Worm (Caenorhabditis elegans): ENCODE measurements around the gene akap-1.

akap-1 gene

ce11 chrIII:6355359-6355758 is 2.2 kb downstream of the akap-1 start:
- no peak for TF ChIP-seq ztf-29 (GFP tag; IDR thresholded peaks at IDR 0.05)
- no peak for TF ChIP-seq klf-2 (GFP tag; conservative IDR thresholded peaks at IDR 0.05)
- TF ChIP-seq T22C8.4 (GFP tag; IDR thresholded peaks at IDR 0.05), result no peak
- no peak for TF ChIP-seq tab-1 (GFP tag; IDR thresholded peaks at IDR 0.05)
- no peak for TF ChIP-seq med-1 (GFP tag; optimal IDR thresholded peaks at IDR 0.05; ENCODE audit: insufficient read depth)
- TF ChIP-seq flt-1 (GFP tag; IDR thresholded peaks at IDR 0.05), result no peak

ce11 chrIII:6356007-6356406 is 2.8 kb downstream of the akap-1 start:
- no peak for TF ChIP-seq med-1 (GFP tag; optimal IDR thresholded peaks at IDR 0.05; ENCODE audit: insufficient read depth)
- no peak for TF ChIP-seq ztf-23 (GFP tag; IDR thresholded peaks at IDR 0.05)
- TF ChIP-seq tab-1 (GFP tag; IDR thresholded peaks at IDR 0.05), result no peak
- TF ChIP-seq cog-1 (tag; optimal IDR thresholded peaks at IDR 0.05), result no peak
- TF ChIP-seq ref-1 (GFP tag; conservative IDR thresholded peaks at IDR 0.05), result no peak
- TF ChIP-seq flt-1 (GFP tag; IDR thresholded peaks at IDR 0.05), result no peak
- no peak for TF ChIP-seq klf-2 (GFP tag; conservative IDR thresholded peaks at IDR 0.05)
- TF ChIP-seq T22C8.4 (GFP tag; IDR thresholded peaks at IDR 0.05), result no peak
- no peak for TF ChIP-seq ztf-29 (GFP tag; IDR thresholded peaks at IDR 0.05)

ce11 chrIII:6356764-6357163 is 3.6 kb downstream of the akap-1 start:
- TF ChIP-seq ztf-23 (GFP tag; IDR thresholded peaks at IDR 0.05) (no peak), flt-1 (GFP tag; IDR thresholded peaks at IDR 0.05) (no peak), tab-1 (GFP tag; IDR thresholded peaks at IDR 0.05) (no peak), med-1 (GFP tag; optimal IDR thresholded peaks at IDR 0.05; ENCODE audit: insufficient read depth) (no peak)

DNA sequence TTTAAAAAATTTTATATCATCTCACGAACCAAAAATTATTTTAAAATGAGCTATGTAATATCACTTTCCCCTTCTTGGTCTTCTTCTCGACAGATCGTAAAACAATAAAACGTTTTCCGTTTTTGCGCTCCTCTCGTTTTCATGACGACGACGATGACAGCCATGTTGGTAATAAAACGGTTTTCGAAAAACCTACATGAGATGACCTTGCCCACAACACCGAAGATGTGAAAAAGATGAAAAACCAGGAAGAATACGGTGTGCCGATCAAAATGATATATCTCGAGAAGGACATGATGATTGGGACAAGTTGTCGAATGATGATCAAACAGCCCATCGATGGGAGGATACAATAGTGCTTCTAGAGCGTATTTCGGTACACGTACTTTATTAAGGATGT is 5.5 kb downstream of the akap-1 start:
- TF ChIP-seq med-1 (GFP tag; optimal IDR thresholded peaks at IDR 0.05; ENCODE audit: insufficient read depth), result no peak
- TF ChIP-seq klf-2 (GFP tag; conservative IDR thresholded peaks at IDR 0.05), result no peak
- no peak for TF ChIP-seq tab-1 (GFP tag; IDR thresholded peaks at IDR 0.05)

DNA sequence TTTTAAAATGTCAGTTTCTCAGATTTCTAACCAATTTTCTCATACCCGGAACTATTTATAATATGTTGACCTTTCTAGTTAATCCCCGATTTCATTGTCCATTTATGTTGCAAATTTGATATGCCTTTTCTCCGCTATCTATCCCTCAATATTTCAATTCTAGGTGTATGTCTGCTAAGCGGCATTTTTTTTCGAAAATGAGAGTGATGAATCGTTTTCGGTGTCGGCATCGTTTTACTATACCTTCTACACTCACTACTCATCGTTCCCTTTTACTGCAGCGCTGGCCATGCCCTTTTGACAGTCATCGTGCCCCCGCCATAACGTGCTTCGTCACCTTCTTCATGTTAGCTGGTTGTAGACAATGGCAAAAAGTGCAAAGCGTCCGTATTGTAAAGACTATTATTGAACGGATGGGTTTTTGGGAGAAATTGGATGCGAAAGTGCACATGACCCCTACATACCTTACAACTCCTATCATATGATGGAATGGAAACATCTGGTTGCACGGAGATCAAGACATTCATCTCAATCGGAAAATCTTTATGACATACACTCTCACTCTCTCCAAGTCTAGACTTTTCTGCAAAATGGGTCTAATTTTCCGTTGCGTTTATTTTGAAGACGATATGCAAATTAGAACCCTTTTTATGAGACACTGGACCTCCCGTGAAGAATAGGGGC is 6.1 kb downstream of the akap-1 start:
- TF ChIP-seq med-1 (GFP tag; optimal IDR thresholded peaks at IDR 0.05; ENCODE audit: insufficient read depth) (no peak), flt-1 (GFP tag; IDR thresholded peaks at IDR 0.05) (no peak), tab-1 (GFP tag; IDR thresholded peaks at IDR 0.05) (no peak), T22C8.4 (GFP tag; IDR thresholded peaks at IDR 0.05) (no peak), ztf-29 (GFP tag; IDR thresholded peaks at IDR 0.05) (no peak), klf-2 (GFP tag; conservative IDR thresholded peaks at IDR 0.05) (no peak), ref-1 (GFP tag; conservative IDR thresholded peaks at IDR 0.05) (no peak), ztf-23 (GFP tag; IDR thresholded peaks at IDR 0.05) (no peak), cog-1 (tag; optimal IDR thresholded peaks at IDR 0.05) (no peak)

DNA sequence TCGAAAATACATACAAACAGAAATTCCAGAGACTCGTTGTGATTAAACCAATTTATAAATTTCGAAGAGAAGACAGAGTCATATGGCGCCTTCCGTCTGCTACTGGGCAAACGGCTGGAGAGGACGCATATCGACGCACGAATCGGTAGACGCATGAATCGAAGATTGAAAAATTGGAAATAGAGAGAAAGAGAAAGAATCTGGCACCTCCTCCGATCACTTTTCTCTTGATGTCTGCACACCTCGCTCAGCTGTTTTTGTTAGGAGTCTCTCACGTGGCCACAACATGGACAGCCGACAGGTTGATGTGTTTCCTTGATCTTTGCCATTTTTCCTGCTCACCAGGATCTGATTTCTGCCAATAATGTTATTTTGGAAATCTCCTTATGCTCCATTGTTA is 6.9 kb downstream of the akap-1 start:
- no peak for TF ChIP-seq flt-1 (GFP tag; IDR thresholded peaks at IDR 0.05)
- no peak for TF ChIP-seq ztf-29 (GFP tag; IDR thresholded peaks at IDR 0.05)
- no peak for TF ChIP-seq ref-1 (GFP tag; conservative IDR thresholded peaks at IDR 0.05)
- TF ChIP-seq klf-2 (GFP tag; conservative IDR thresholded peaks at IDR 0.05), result no peak

ce11 chrIII:6360825-6361224 is 7.6 kb downstream of the akap-1 start:
- no peak for TF ChIP-seq ref-1 (GFP tag; conservative IDR thresholded peaks at IDR 0.05)
- TF ChIP-seq T22C8.4 (GFP tag; IDR thresholded peaks at IDR 0.05), result no peak
- TF ChIP-seq flt-1 (GFP tag; IDR thresholded peaks at IDR 0.05), result no peak
- no peak for TF ChIP-seq ztf-23 (GFP tag; IDR thresholded peaks at IDR 0.05)
- TF ChIP-seq klf-2 (GFP tag; conservative IDR thresholded peaks at IDR 0.05), result no peak
- TF ChIP-seq ztf-29 (GFP tag; IDR thresholded peaks at IDR 0.05), result no peak
- no peak for TF ChIP-seq tab-1 (GFP tag; IDR thresholded peaks at IDR 0.05)
- no peak for TF ChIP-seq med-1 (GFP tag; optimal IDR thresholded peaks at IDR 0.05; ENCODE audit: insufficient read depth)
- no peak for TF ChIP-seq cog-1 (tag; optimal IDR thresholded peaks at IDR 0.05)

DNA sequence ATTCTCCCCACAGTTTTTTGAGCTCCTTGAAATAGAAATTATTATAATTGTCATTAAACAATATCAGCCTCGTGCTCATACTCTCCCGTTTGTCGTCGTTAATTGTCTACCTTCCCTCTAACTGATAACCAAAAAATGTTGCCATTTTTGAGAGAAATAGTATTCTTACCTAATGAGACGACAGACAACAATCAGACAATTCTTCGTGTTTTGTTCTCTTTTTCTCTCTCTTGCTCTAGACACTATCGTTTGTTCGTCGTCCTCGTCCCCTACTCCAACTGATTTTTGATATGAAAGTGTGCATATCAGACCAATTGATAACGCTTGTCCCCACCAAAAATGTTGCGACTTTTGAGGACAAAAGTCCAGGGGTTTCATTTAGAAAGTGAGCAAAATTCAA is 8.4 kb downstream of the akap-1 start:
- no peak for TF ChIP-seq ztf-29 (GFP tag; IDR thresholded peaks at IDR 0.05)
- no peak for TF ChIP-seq klf-2 (GFP tag; conservative IDR thresholded peaks at IDR 0.05)
- TF ChIP-seq flt-1 (GFP tag; IDR thresholded peaks at IDR 0.05), result no peak
- no peak for TF ChIP-seq T22C8.4 (GFP tag; IDR thresholded peaks at IDR 0.05)
- no peak for TF ChIP-seq cog-1 (tag; optimal IDR thresholded peaks at IDR 0.05)
- TF ChIP-seq ztf-23 (GFP tag; IDR thresholded peaks at IDR 0.05), result no peak
- TF ChIP-seq tab-1 (GFP tag; IDR thresholded peaks at IDR 0.05), result no peak
- TF ChIP-seq ref-1 (GFP tag; conservative IDR thresholded peaks at IDR 0.05), result no peak
- TF ChIP-seq med-1 (GFP tag; optimal IDR thresholded peaks at IDR 0.05; ENCODE audit: insufficient read depth), result no peak

DNA sequence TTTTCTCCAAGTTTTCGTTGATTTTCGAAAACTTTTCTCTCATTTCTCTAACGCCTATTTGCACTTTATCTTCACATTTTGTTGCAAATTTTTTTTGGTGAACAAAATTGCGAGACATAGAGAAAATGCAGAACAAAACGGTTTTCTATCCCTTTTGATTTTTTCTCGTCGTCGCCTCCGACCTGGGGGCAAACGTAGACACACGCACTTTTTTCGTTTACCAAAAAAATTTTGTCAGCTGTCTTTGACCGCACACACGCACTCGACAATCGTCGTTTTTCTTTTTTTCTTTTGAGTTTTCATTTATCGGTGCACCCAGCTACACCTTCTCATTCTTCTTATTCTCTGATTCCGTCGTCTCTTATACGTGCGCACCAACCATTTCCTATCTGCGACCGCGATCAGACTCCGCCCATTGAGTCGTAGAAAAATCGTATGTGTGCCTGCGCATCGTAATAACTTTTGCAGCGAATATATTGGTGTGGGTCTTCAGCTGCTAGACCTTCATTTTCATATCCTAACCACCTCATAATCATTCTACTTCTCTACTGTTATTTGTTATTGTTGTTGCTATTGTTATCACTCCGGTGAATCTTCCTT is 9.2 kb downstream of the akap-1 start:
- TF ChIP-seq cog-1 (tag; optimal IDR thresholded peaks at IDR 0.05) (no peak), ztf-23 (GFP tag; IDR thresholded peaks at IDR 0.05) (no peak), med-1 (GFP tag; optimal IDR thresholded peaks at IDR 0.05; ENCODE audit: insufficient read depth) (no peak), klf-2 (GFP tag; conservative IDR thresholded peaks at IDR 0.05) (no peak)

DNA sequence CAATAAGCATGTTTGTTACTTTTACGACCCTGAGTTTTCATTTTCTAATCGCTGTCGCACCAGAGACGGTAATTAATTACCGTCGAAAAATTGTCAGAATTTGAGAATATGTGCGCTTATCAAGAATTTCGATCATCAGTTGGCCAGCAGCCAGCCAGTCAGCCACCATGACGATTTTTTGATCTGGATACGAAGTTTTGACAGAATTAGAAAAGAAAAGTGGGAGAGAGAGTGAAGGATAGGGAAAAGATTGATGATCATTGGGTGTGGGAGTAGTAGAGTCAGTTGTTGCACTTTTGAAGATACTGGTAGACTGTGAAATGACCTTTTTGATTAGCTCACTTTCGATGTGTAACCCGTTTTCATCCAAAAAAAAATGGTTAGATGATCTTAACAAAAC is 11.2 kb downstream of the akap-1 start:
- TF ChIP-seq klf-2 (GFP tag; conservative IDR thresholded peaks at IDR 0.05), result no peak
- TF ChIP-seq cog-1 (tag; optimal IDR thresholded peaks at IDR 0.05), result no peak
- TF ChIP-seq flt-1 (GFP tag; IDR thresholded peaks at IDR 0.05), result no peak
- TF ChIP-seq ztf-23 (GFP tag; IDR thresholded peaks at IDR 0.05), result no peak
- TF ChIP-seq T22C8.4 (GFP tag; IDR thresholded peaks at IDR 0.05), result no peak
- TF ChIP-seq tab-1 (GFP tag; IDR thresholded peaks at IDR 0.05), result no peak
- no peak for TF ChIP-seq ztf-29 (GFP tag; IDR thresholded peaks at IDR 0.05)
- TF ChIP-seq ref-1 (GFP tag; conservative IDR thresholded peaks at IDR 0.05), result no peak
- TF ChIP-seq med-1 (GFP tag; optimal IDR thresholded peaks at IDR 0.05; ENCODE audit: insufficient read depth), result no peak

All from whole organism, midembryonic.